Fruit fly (Drosophila melanogaster) whole organism, embryonic: Measurements from ENCODE around the gene CG12106.
A peak's percentile ranks its signal among the peaks of the same experiment; 100 is the strongest.

Experiments used
- Antp ChIP-seq: fragments of 200-800 bp; sonication (Bioruptor generic); optimal IDR thresholded peaks from 3 replicates; lab custom pipeline; 2016; ENCODE audit warnings: missing biosample characterization, missing genetic modification characterization
- CG12104 ChIP-seq: fragments of 200-800 bp; sonication (Bioruptor generic); optimal IDR thresholded peaks from 3 replicates; lab custom pipeline; 2016; ENCODE audit warnings: missing biosample characterization, missing genetic modification characterization
- CG12155 ChIP-seq: fragments of 200-800 bp; sonication (Bioruptor generic); optimal IDR thresholded peaks from 3 replicates; lab custom pipeline; 2016; ENCODE audit warnings: missing biosample characterization, missing genetic modification characterization
- CG12391 ChIP-seq: fragments of 200-800 bp; sonication (Bioruptor generic); optimal IDR thresholded peaks from 3 replicates; lab custom pipeline; 2018; ENCODE audit warnings: missing biosample characterization, mild to moderate bottlenecking, missing genetic modification characterization, moderate library complexity
- CG13424 ChIP-seq: fragments of 200-800 bp; sonication (Bioruptor generic); optimal IDR thresholded peaks from 2 replicates; lab custom pipeline; 2019; ENCODE audit warnings: missing biosample characterization, mild to moderate bottlenecking, missing genetic modification characterization, moderate library complexity
- CG14667 ChIP-seq: fragments of 200-800 bp; sonication (Bioruptor generic); IDR thresholded peaks from 2 replicates; pipeline ENCODE4 v1.3.6; 2022; ENCODE audit warnings: missing biosample characterization, missing genetic modification characterization
- CG15479 ChIP-seq: fragments of 200-800 bp; sonication (Bioruptor generic); optimal IDR thresholded peaks from 3 replicates; lab custom pipeline; 2019; ENCODE audit warnings: missing biosample characterization, mild to moderate bottlenecking, missing genetic modification characterization, moderate library complexity
- CG15696 ChIP-seq: fragments of 200-800 bp; sonication (Bioruptor generic); optimal IDR thresholded peaks from 2 replicates; lab custom pipeline; 2019; ENCODE audit warnings: missing biosample characterization, mild to moderate bottlenecking, missing genetic modification characterization, moderate library complexity
- CG16863 ChIP-seq: fragments of 200-800 bp; sonication (Bioruptor generic); optimal IDR thresholded peaks from 3 replicates; lab custom pipeline; 2016; ENCODE audit warnings: missing biosample characterization, missing genetic modification characterization
- CG30020 ChIP-seq: fragments of 200-800 bp; optimal IDR thresholded peaks from 2 replicates; lab custom pipeline; 2019; ENCODE audit warnings: missing biosample characterization, mild to moderate bottlenecking, missing genetic modification characterization, moderate library complexity
- CG33557 ChIP-seq: fragments of 200-800 bp; sonication (Bioruptor generic); optimal IDR thresholded peaks from 2 replicates; lab custom pipeline; 2019; ENCODE audit warnings: missing biosample characterization, mild to moderate bottlenecking, missing genetic modification characterization, moderate library complexity
- CG6854 ChIP-seq: fragments of 200-800 bp; sonication (Bioruptor generic); optimal IDR thresholded peaks from 3 replicates; lab custom pipeline; 2017; ENCODE audit warnings: missing biosample characterization, mild to moderate bottlenecking, missing genetic modification characterization
- CG7357 ChIP-seq: fragments of 200-800 bp; sonication (Bioruptor generic); IDR thresholded peaks from 3 replicates; pipeline ENCODE4 v1.3.6; 2022; ENCODE audit warnings: missing biosample characterization, missing genetic modification characterization
- CG7372 ChIP-seq: fragments of 200-800 bp; sonication (Bioruptor generic); IDR thresholded peaks from 2 replicates; pipeline ENCODE4 v1.3.6; 2022; ENCODE audit warnings: missing biosample characterization, missing genetic modification characterization
- Dip3 ChIP-seq: fragments of 200-800 bp; sonication (Bioruptor generic); optimal IDR thresholded peaks from 3 replicates; lab custom pipeline; 2016; ENCODE audit warnings: missing biosample characterization, missing genetic modification characterization
- Dp ChIP-seq: fragments of 200-800 bp; sonication (Bioruptor generic); optimal IDR thresholded peaks from 2 replicates; lab custom pipeline; 2018; ENCODE audit warnings: missing biosample characterization, mild to moderate bottlenecking, missing genetic modification characterization, moderate library complexity
- E2f1 ChIP-seq: fragments of 200-800 bp; sonication (Bioruptor generic); IDR thresholded peaks from 2 replicates; pipeline ENCODE4 v1.3.6; 2022; ENCODE audit warnings: missing biosample characterization, missing genetic modification characterization
- E2f2 ChIP-seq: fragments of 200-800 bp; sonication (Bioruptor generic); IDR thresholded peaks from 2 replicates; pipeline ENCODE4 v1.3.6; 2022; ENCODE audit warnings: missing biosample characterization, missing genetic modification characterization
- Elba2 ChIP-seq: fragments of 200-800 bp; sonication (Bioruptor generic); optimal IDR thresholded peaks from 3 replicates; lab custom pipeline; 2016; ENCODE audit warnings: missing biosample characterization, missing genetic modification characterization
- Gug ChIP-seq: fragments of 200-800 bp; sonication (Bioruptor generic); IDR thresholded peaks from 4 replicates; pipeline ENCODE4 v1.3.6; 2022; ENCODE audit warnings: missing biosample characterization, missing genetic modification characterization
- HLH3B ChIP-seq: fragments of 200-800 bp; sonication (Bioruptor generic); IDR thresholded peaks from 2 replicates; pipeline ENCODE4 v1.3.6; 2022; ENCODE audit warnings: missing biosample characterization, missing genetic modification characterization
- HLH54F ChIP-seq: fragments of 200-800 bp; sonication (Bioruptor generic); optimal IDR thresholded peaks from 3 replicates; lab custom pipeline; 2016; ENCODE audit warnings: missing biosample characterization, missing genetic modification characterization
- Hsf ChIP-seq: fragments of 200-800 bp; sonication (Bioruptor generic); optimal IDR thresholded peaks from 3 replicates; lab custom pipeline; 2016; ENCODE audit warnings: missing biosample characterization, missing genetic modification characterization
- Lpt ChIP-seq: fragments of >200 bp; optimal IDR thresholded peaks from 2 replicates; lab custom pipeline; 2018; ENCODE audit warnings: missing biosample characterization, missing genetic modification characterization
- Med ChIP-seq: fragments of 200-800 bp; sonication (Bioruptor generic); peaks from one replicate; lab custom pipeline; 2016; ENCODE audit warnings: missing biosample characterization, missing genetic modification characterization, mild to moderate bottlenecking, inconsistent platforms, moderate library complexity
- NfI ChIP-seq: fragments of 200-800 bp; sonication (Bioruptor generic); optimal IDR thresholded peaks from 3 replicates; lab custom pipeline; 2018; ENCODE audit warnings: missing biosample characterization, mild to moderate bottlenecking, missing genetic modification characterization, moderate library complexity
- Opbp ChIP-seq: fragments of 200-800 bp; sonication (Bioruptor generic); IDR thresholded peaks from 3 replicates; pipeline ENCODE4 v1.3.6; 2022; ENCODE audit warnings: missing biosample characterization, missing genetic modification characterization; ENCODE audit not compliant: partially characterized antibody
- Optix ChIP-seq: fragments of 200-800 bp; sonication (Bioruptor generic); IDR thresholded peaks from 3 replicates; pipeline ENCODE4 v1.3.6; 2022; ENCODE audit warnings: missing biosample characterization, missing genetic modification characterization
- Pdp1 ChIP-seq, 2 experiments: fragments of 200-800 bp; sonication (Bioruptor generic); optimal IDR thresholded peaks; 3 replicates each; lab custom pipeline; 2016; ENCODE audit warnings: missing biosample characterization in 2 of 2, missing genetic modification characterization in 2 of 2, mild to moderate bottlenecking in 1 of 2, moderate library complexity in 1 of 2
- Tbp ChIP-seq: fragments of >200 bp; optimal IDR thresholded peaks from 2 replicates; lab custom pipeline; 2018; ENCODE audit warnings: missing biosample characterization, missing genetic modification characterization
- bab2 ChIP-seq: fragments of 200-800 bp; sonication (Bioruptor generic); optimal IDR thresholded peaks from 2 replicates; lab custom pipeline; 2016; ENCODE audit warnings: missing biosample characterization, missing genetic modification characterization
- danr ChIP-seq: fragments of 200-800 bp; sonication (Bioruptor generic); IDR thresholded peaks from 2 replicates; pipeline ENCODE4 v1.3.6; 2022; ENCODE audit warnings: missing biosample characterization, missing genetic modification characterization
- dm ChIP-seq: fragments of 200-800 bp; sonication (Bioruptor generic); optimal IDR thresholded peaks from 3 replicates; lab custom pipeline; 2016; ENCODE audit warnings: missing biosample characterization, missing genetic modification characterization
- ems ChIP-seq: fragments of 200-800 bp; sonication (Bioruptor generic); optimal IDR thresholded peaks from 3 replicates; lab custom pipeline; 2016; ENCODE audit warnings: missing biosample characterization, missing genetic modification characterization
- fd3F ChIP-seq: fragments of 200-800 bp; sonication (Bioruptor generic); optimal IDR thresholded peaks from 2 replicates; lab custom pipeline; 2018; ENCODE audit warnings: missing biosample characterization, mild to moderate bottlenecking, missing genetic modification characterization, moderate library complexity
- fd96Cb ChIP-seq: fragments of 200-800 bp; sonication (Bioruptor generic); optimal IDR thresholded peaks from 2 replicates; lab custom pipeline; 2018; ENCODE audit warnings: missing biosample characterization, mild to moderate bottlenecking, missing genetic modification characterization, moderate library complexity
- gsb ChIP-seq: fragments of 200-800 bp; sonication (Bioruptor generic); IDR thresholded peaks from 2 replicates; pipeline ENCODE4 v1.3.6; 2022; ENCODE audit warnings: missing biosample characterization, missing genetic modification characterization
- kni ChIP-seq: fragments of 200-800 bp; sonication (Bioruptor generic); optimal IDR thresholded peaks from 3 replicates; lab custom pipeline; 2017; ENCODE audit warnings: mild to moderate bottlenecking, missing biosample characterization, missing genetic modification reagents, missing genetic modification characterization
- maf-S ChIP-seq: fragments of 200-800 bp; sonication (Bioruptor generic); optimal IDR thresholded peaks from 2 replicates; lab custom pipeline; 2016; ENCODE audit warnings: missing biosample characterization, missing genetic modification characterization
- pan ChIP-seq, 4 experiments: fragments of >200 bp in 3 of 4; fragments of 200-800 bp in 1 of 4; sonication (Bioruptor generic) in 1 of 4; optimal IDR thresholded peaks in 3 of 4; IDR thresholded peaks in 1 of 4; 2 replicates each; pipeline versions ENCODE4 v1.3.6 to Lab custom; 2017 to 2022; ENCODE audit warnings: missing biosample characterization in 2 of 4, missing genetic modification characterization in 2 of 4, mixed read lengths in 1 of 4
- pfk ChIP-seq: fragments of 200-800 bp; sonication (Bioruptor generic); optimal IDR thresholded peaks from 2 replicates; lab custom pipeline; 2018; ENCODE audit warnings: missing biosample characterization, mild to moderate bottlenecking, missing genetic modification characterization, moderate library complexity
- pum ChIP-seq: fragments of 200-800 bp; sonication (Bioruptor generic); optimal IDR thresholded peaks from 2 replicates; lab custom pipeline; 2016; ENCODE audit warnings: missing biosample characterization, missing genetic modification characterization
- salm ChIP-seq: fragments of 200-800 bp; sonication (Bioruptor generic); optimal IDR thresholded peaks from 2 replicates; lab custom pipeline; 2018; ENCODE audit warnings: missing biosample characterization, mild to moderate bottlenecking, missing genetic modification characterization
- sim ChIP-seq: fragments of 200-800 bp; sonication (Bioruptor generic); IDR thresholded peaks from 2 replicates; pipeline ENCODE4 v1.3.6; 2022; ENCODE audit warnings: missing biosample characterization, missing genetic modification characterization
- ssp ChIP-seq: fragments of 200-800 bp; sonication (Bioruptor generic); IDR thresholded peaks from 2 replicates; pipeline ENCODE4 v1.3.6; 2022; ENCODE audit warnings: missing biosample characterization, missing genetic modification characterization
- tin ChIP-seq: fragments of 200-800 bp; sonication (Bioruptor generic); optimal IDR thresholded peaks from 3 replicates; lab custom pipeline; 2016; ENCODE audit warnings: missing biosample characterization, missing genetic modification characterization
- tll ChIP-seq, 2 experiments: fragments of 200-800 bp in 1 of 2; fragments of >200 bp in 1 of 2; sonication (Bioruptor generic) in 1 of 2; optimal IDR thresholded peaks; 2 replicates each; lab custom pipeline; 2017 to 2019; ENCODE audit warnings: missing biosample characterization in 2 of 2, missing genetic modification characterization in 2 of 2, mild to moderate bottlenecking in 1 of 2, moderate library complexity in 1 of 2
- twi ChIP-seq: fragments of 200-800 bp; optimal IDR thresholded peaks from 2 replicates; lab custom pipeline; 2019; ENCODE audit warnings: missing biosample characterization, mild to moderate bottlenecking, missing genetic modification characterization, moderate library complexity
- vfl ChIP-seq: fragments of 200-800 bp; sonication (Bioruptor generic); optimal IDR thresholded peaks from 2 replicates; lab custom pipeline; 2016; ENCODE audit warnings: missing biosample characterization, missing genetic modification characterization
- vnd ChIP-seq: fragments of 200-800 bp; sonication (Bioruptor generic); IDR thresholded peaks from 3 replicates; pipeline ENCODE4 v1.3.6; 2022; ENCODE audit warnings: missing biosample characterization, missing genetic modification characterization; ENCODE audit not compliant: partially characterized antibody

CG12106 gene

dm6 chrX:9243417-9243884 lies 49.8 kb downstream of the CG12106 start, which contains the start of the genes mxc and Larp7 (continued):
- TF ChIP-seq maf-S = peak; percentile 53
- TF ChIP-seq HLH54F (GFP tag; lab: Kevin White, UChicago) = peak; percentile 79
- 0 out of 2 replicates have a peak, but pooled peaks have one; percentile 6 for TF ChIP-seq CG14667 (GFP tag; lab: Robert Waterston, UW)
- TF ChIP-seq CG12155 (GFP tag; lab: Kevin White, UChicago) = peak; percentile 65
- peak; percentile 72 for TF ChIP-seq CG13424
- TF ChIP-seq gsb = no peak
- peak; percentile 55 for TF ChIP-seq ssp (GFP tag; lab: Robert Waterston, UW)
- TF ChIP-seq CG30020 = peak; percentile 58
- no peak for TF ChIP-seq Lpt (GFP tag; lab: Kevin White, UChicago)
- TF ChIP-seq CG6854 (GFP tag; lab: Kevin White, UChicago) = no peak
- TF ChIP-seq vnd (GFP tag; lab: Robert Waterston, UW) = peak; percentile 87
- peak; percentile 63 for TF ChIP-seq tin
- no peak for TF ChIP-seq pfk
- peak; percentile 64 to 73 for TF ChIP-seq Pdp1 (GFP tag; optimal IDR thresholded peaks at IDR 0.05; lab: Kevin White, UChicago)
- TF ChIP-seq CG7372 (GFP tag; lab: Robert Waterston, UW) = peak; percentile 46; the same call in 1 of the 2 replicates
- peak; percentile 35 for TF ChIP-seq CG12104 (GFP tag; lab: Kevin White, UChicago)
- TF ChIP-seq Dp = peak; percentile 68
- peak; percentile 33 for TF ChIP-seq CG16863 (GFP tag; lab: Kevin White, UChicago)
- TF ChIP-seq dm (GFP tag; lab: Kevin White, UChicago) = peak; percentile 76
- TF ChIP-seq Med (GFP tag; lab: Kevin White, UChicago) = peak; percentile 93
- TF ChIP-seq HLH3B (GFP tag; lab: Robert Waterston, UW) = no peak; the same call in 1 of the 2 replicates
- TF ChIP-seq sim = no peak
- TF ChIP-seq pan (optimal IDR thresholded peaks at IDR 0.05; lab: Kevin White, UChicago) = no peak
- peak in 1 of 2 experiments; percentile 38 for TF ChIP-seq pan (GFP tag; optimal IDR thresholded peaks at IDR 0.05 in 1 of 2, IDR thresholded peaks at IDR 0.05 in 1 of 2)
- TF ChIP-seq CG15479 (GFP tag; lab: Kevin White, UChicago) = no peak
- TF ChIP-seq Tbp = no peak
- peak; percentile 77 for TF ChIP-seq E2f2 (GFP tag; lab: Robert Waterston, UW)
- TF ChIP-seq vfl (GFP tag; lab: Kevin White, UChicago) = peak; percentile 47
- peak; percentile 54 for TF ChIP-seq CG15696
- peak; percentile 69 for TF ChIP-seq twi
- peak; percentile 35; the same call in 1 of the 2 replicates for TF ChIP-seq danr
- TF ChIP-seq E2f1 = peak; percentile 72
- peak; percentile 60 for TF ChIP-seq NfI (GFP tag; lab: Kevin White, UChicago)
- TF ChIP-seq Optix (GFP tag; lab: Robert Waterston, UW) = peak; percentile 32; the same call in 1 of the 3 replicates
- no peak for TF ChIP-seq salm
- TF ChIP-seq bab2 (GFP tag; lab: Kevin White, UChicago) = peak; percentile 59
- TF ChIP-seq Opbp (GFP tag; lab: Robert Waterston, UW) = peak; percentile 71; the same call in 2 of the 3 replicates
- TF ChIP-seq pum (GFP tag; lab: Kevin White, UChicago) = peak; percentile 63
- TF ChIP-seq CG7357 = peak; percentile 60; the same call in 1 of the 3 replicates
- TF ChIP-seq fd96Cb (tag; lab: Kevin White, UChicago) = peak; percentile 3
- TF ChIP-seq CG33557 (GFP tag; lab: Kevin White, UChicago) = peak; percentile 58
- TF ChIP-seq CG12391 (tag; lab: Kevin White, UChicago) = peak; percentile 65
- TF ChIP-seq Elba2 (GFP tag; lab: Kevin White, UChicago) = peak; percentile 82
- peak; percentile 30 for TF ChIP-seq kni (GFP tag; lab: Kevin White, UChicago)
- TF ChIP-seq Dip3 = peak; percentile 68
- peak; percentile 66 for TF ChIP-seq Hsf (GFP tag; lab: Kevin White, UChicago)
- TF ChIP-seq Gug (GFP tag; lab: Robert Waterston, UW) = peak; percentile 68; the same call in 3 of the 4 replicates
- TF ChIP-seq fd3F (GFP tag; lab: Kevin White, UChicago) = peak; percentile 55
- TF ChIP-seq ems (GFP tag; lab: Kevin White, UChicago) = peak; percentile 37
- peak in 1 of 2 experiments; percentile 85 for TF ChIP-seq tll (GFP tag; optimal IDR thresholded peaks at IDR 0.05; lab: Kevin White, UChicago)
- peak; percentile 67 for TF ChIP-seq Antp (GFP tag; lab: Kevin White, UChicago)
